Worm (Caenorhabditis elegans): ENCODE measurements around the gene swd-2.2.

DNA sequence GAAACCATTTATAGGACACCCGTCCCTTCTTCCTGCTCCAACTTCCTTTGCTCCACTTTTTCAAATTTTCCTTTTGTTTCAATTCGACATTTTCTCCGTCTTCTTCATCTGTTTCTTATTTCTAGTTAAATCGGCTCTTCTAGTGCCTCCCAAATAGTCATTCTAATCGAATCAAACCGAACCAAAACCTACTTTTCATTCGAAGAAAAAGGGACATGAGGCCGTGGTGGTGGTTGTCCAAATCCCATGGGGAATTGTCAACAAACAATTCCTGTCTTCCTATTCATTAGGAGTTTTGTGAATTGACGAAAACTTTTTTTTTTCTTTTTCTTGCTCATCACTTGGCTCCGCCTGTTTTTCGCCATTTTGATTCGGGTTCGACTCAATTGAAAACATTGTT, 37.6 kb upstream of the swd-2.2 start:
- TF ChIP-seq nfya-1 (tag; optimal IDR thresholded peaks at IDR 0.05; ENCODE audit: insufficient read depth) (no peak), fkh-2 (tag; optimal IDR thresholded peaks at IDR 0.05) (no peak)

Data from whole organism, L3 larva.